Worm (Caenorhabditis elegans) whole organism, L3 larva: ENCODE results near the gene R07E5.4.

Experiments
- ceh-9 ChIP-seq: sonication (generic microtip); optimal IDR thresholded peaks from 2 replicates; lab custom pipeline; 2018; ENCODE audit warnings: missing biosample characterization, missing genetic modification characterization
- daf-12 ChIP-seq: fragments of 150-350 bp; optimal IDR thresholded peaks from 2 replicates; lab custom pipeline; 2014; ENCODE audit warnings: missing biosample characterization, missing genetic modification reagents, missing genetic modification characterization
- elt-1 ChIP-seq: fragments of 150-350 bp; optimal IDR thresholded peaks from 2 replicates; lab custom pipeline; 2014; ENCODE audit warnings: missing biosample characterization, missing genetic modification characterization
- eor-1 ChIP-seq, 2 experiments: fragments of 150-350 bp; optimal IDR thresholded peaks; 2 replicates each; lab custom pipeline; 2014 to 2018; ENCODE audit warnings: missing biosample characterization in 2 of 2, missing genetic modification characterization in 2 of 2
- fkh-10 ChIP-seq: sonication (generic microtip); optimal IDR thresholded peaks from 2 replicates; lab custom pipeline; 2017; ENCODE audit warnings: missing biosample characterization, missing genetic modification reagents, missing genetic modification characterization
- fos-1 ChIP-seq: fragments of 150-350 bp; optimal IDR thresholded peaks from 2 replicates; lab custom pipeline; 2014; ENCODE audit warnings: missing biosample characterization, missing genetic modification characterization
- lin-39 ChIP-seq: fragments of 150-350 bp; optimal IDR thresholded peaks from 2 replicates; lab custom pipeline; 2018; ENCODE audit warnings: missing biosample characterization, missing genetic modification reagents, missing genetic modification characterization
- mdl-1 ChIP-seq: fragments of 150-350 bp; optimal IDR thresholded peaks from 2 replicates; lab custom pipeline; 2014; ENCODE audit warnings: missing biosample characterization, missing genetic modification characterization
- nfya-1 ChIP-seq: sonication (generic microtip); optimal IDR thresholded peaks from 2 replicates; lab custom pipeline; 2017; ENCODE audit warnings: missing genetic modification characterization, mild to moderate bottlenecking, missing compliant biosample characterization, antibody characterized with exemption, moderate library complexity; ENCODE audit not compliant: insufficient read depth
- nhr-237 ChIP-seq: fragments of 150-350 bp; optimal IDR thresholded peaks from 2 replicates; lab custom pipeline; 2014; ENCODE audit warnings: missing biosample characterization, missing genetic modification characterization
- nhr-77 ChIP-seq: fragments of 150-350 bp; optimal IDR thresholded peaks from 2 replicates; lab custom pipeline; 2014; ENCODE audit warnings: missing biosample characterization, missing genetic modification characterization
- snpc-4 ChIP-seq: fragments of 150-350 bp; optimal IDR thresholded peaks from 2 replicates; lab custom pipeline; 2014; ENCODE audit warnings: missing biosample characterization, missing genetic modification characterization
- unc-62 ChIP-seq: fragments of 150-350 bp; sonication (generic microtip); optimal IDR thresholded peaks from 4 replicates; lab custom pipeline; 2014; ENCODE audit warnings: missing biosample characterization, missing genetic modification reagents, missing genetic modification characterization

DNA sequence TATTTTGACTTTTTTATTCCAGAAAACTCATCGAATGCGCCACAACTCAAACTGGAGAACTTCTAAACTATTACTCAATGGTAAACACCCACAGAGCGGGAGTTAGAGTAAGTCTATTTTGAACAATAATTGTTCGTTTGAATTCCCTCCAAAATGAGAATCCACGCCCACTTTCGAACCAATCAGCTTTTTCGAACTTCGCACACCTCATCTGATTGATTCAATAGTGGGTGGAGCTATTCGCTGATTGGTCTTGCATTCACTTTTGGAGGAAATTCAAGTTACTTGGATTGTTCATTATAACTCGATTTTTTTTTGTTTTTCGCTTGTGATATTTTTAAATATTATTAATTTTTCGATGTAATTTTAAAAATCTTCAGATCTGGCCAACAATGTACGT is 1.3 kb downstream of the R07E5.4 start:
- TF ChIP-seq nhr-237 (tag; lab: Kevin White, UChicago) (no peak), nhr-77 (tag; lab: Kevin White, UChicago) (no peak), fos-1 (tag; lab: Kevin White, UChicago) (no peak), fkh-10 (GFP tag; lab: Kevin White, UChicago) (no peak), snpc-4 (tag; lab: Kevin White, UChicago) (no peak), elt-1 (tag; lab: Kevin White, UChicago) (no peak), eor-1 (tag; optimal IDR thresholded peaks at IDR 0.05; lab: Kevin White, UChicago) (no peak), ceh-9 (tag; lab: Kevin White, UChicago) (no peak), nfya-1 (tag; lab: Kevin White, UChicago) (peak; percentile 96), unc-62 (GFP tag; lab: Kevin White, UChicago) (no peak), lin-39 (tag; lab: Kevin White, UChicago) (no peak), mdl-1 (tag; lab: Kevin White, UChicago) (no peak), daf-12 (tag; lab: Kevin White, UChicago) (no peak)
